Worm (Caenorhabditis elegans): ENCODE data around the gene twk-6.

The twk-6 gene

ce11 chrIII:4752569-4752968 lies 9.8 kb downstream of the twk-6 start:
- TF ChIP-seq Y95B8A.8 (GFP tag; IDR thresholded peaks at IDR 0.05), result 0 out of 2 replicates have a peak, but pooled peaks have one; percentile 23
- peak; percentile 82 for TF ChIP-seq hsf-1 (GFP tag; IDR thresholded peaks at IDR 0.05)
- TF ChIP-seq ceh-91 (GFP tag; IDR thresholded peaks at IDR 0.05), result peak; percentile 62
- peak; percentile 91 for TF ChIP-seq ekl-4 (GFP tag; IDR thresholded peaks at IDR 0.05)
- TF ChIP-seq K11D2.4 (GFP tag; IDR thresholded peaks at IDR 0.05), result peak; percentile 80
- peak; percentile 87 for TF ChIP-seq mcd-1 (GFP tag; IDR thresholded peaks at IDR 0.05)
- TF ChIP-seq madf-3 (GFP tag; IDR thresholded peaks at IDR 0.05), result 0 out of 2 replicates have a peak, but pooled peaks have one; percentile 25
- TF ChIP-seq D2030.7 (GFP tag; IDR thresholded peaks at IDR 0.05), result peak; percentile 58
- peak; percentile 41; the same call in 1 of the 2 replicates for TF ChIP-seq C06A6.2 (GFP tag; conservative IDR thresholded peaks at IDR 0.05)
- peak; percentile 99 for TF ChIP-seq F33H1.4 (GFP tag; IDR thresholded peaks at IDR 0.05)
- TF ChIP-seq rcor-1 (GFP tag; IDR thresholded peaks at IDR 0.05), result peak; percentile 55
- TF ChIP-seq pbrm-1 (GFP tag; IDR thresholded peaks at IDR 0.05), result peak; percentile 68
- peak; percentile 67 for TF ChIP-seq hmg-1.2 (GFP tag; IDR thresholded peaks at IDR 0.05)
- TF ChIP-seq hmg-20 (GFP tag; IDR thresholded peaks at IDR 0.05), result peak; percentile 39; the same call in 1 of the 2 replicates
- peak; percentile 52 for TF ChIP-seq ceh-100 (GFP tag; IDR thresholded peaks at IDR 0.05)
- peak; percentile 75 for TF ChIP-seq dox-1 (GFP tag; IDR thresholded peaks at IDR 0.05)
- peak; percentile 80 for TF ChIP-seq madf-6 (GFP tag; IDR thresholded peaks at IDR 0.05)

DNA sequence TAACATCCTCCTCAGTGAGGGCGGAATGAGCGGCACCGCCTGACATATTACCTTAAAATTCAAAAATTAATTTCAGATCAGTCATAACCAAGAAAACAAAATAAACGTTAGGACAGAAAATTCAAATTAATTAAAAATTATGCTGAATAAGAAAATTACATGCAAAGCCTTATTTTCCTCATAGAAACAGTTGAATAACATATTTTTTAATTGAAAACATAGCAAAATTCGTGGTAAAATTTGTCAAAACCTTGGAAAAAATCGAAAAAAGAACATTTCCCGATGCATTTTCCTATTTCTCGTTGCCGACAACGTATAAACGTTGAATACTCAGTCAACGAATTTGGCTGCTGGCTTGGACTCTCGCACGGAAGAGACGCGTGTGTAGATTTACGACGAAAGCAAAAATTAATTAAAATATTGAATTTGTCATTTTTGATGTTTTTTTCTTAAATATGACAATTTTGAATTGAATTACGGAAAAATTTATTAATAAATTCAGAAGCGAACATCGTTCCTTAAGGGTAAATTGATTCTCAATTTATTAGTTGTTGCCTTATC lies 11.4 kb downstream of the twk-6 start, which contains the start of the genes rps-0 and rbg-3:
rps-0 (minus strand) TSS at position 51 of the 561 bp plus-strand sequence.
rbg-3 (plus strand) TSS at position 424 of the 561 bp plus-strand sequence.
- no peak for TF ChIP-seq ztf-25 (GFP tag; IDR thresholded peaks at IDR 0.05)
- no peak for TF ChIP-seq hmg-20 (GFP tag; IDR thresholded peaks at IDR 0.05)
- no peak for TF ChIP-seq chd-7 (tag; optimal IDR thresholded peaks at IDR 0.05)
- peak; percentile 99 for TF ChIP-seq F33H1.4 (GFP tag; IDR thresholded peaks at IDR 0.05)
- TF ChIP-seq madf-10 (tag; optimal IDR thresholded peaks at IDR 0.05), result peak; percentile 77
- TF ChIP-seq nhr-80 (tag; optimal IDR thresholded peaks at IDR 0.05), result peak; percentile 37
- TF ChIP-seq zim-3 (tag; optimal IDR thresholded peaks at IDR 0.05), result no peak
- TF ChIP-seq him-1 (tag; optimal IDR thresholded peaks at IDR 0.05), result peak; percentile 40
- TF ChIP-seq ceh-100 (GFP tag; IDR thresholded peaks at IDR 0.05), result peak; percentile 27; the same call in 1 of the 2 replicates
- TF ChIP-seq snpc-3.4 (tag; optimal IDR thresholded peaks at IDR 0.05), result peak; percentile 91
- TF ChIP-seq ceh-91 (GFP tag; IDR thresholded peaks at IDR 0.05), result peak; percentile 81
- no peak for TF ChIP-seq ceh-58 (GFP tag; IDR thresholded peaks at IDR 0.05)
- TF ChIP-seq hsf-1 (GFP tag; IDR thresholded peaks at IDR 0.05), result peak; percentile 56; the same call in 1 of the 2 replicates
- TF ChIP-seq lin-26 (GFP tag; IDR thresholded peaks at IDR 0.05), result no peak
- no peak for TF ChIP-seq F57C9.4 (tag; optimal IDR thresholded peaks at IDR 0.05)
- no peak for TF ChIP-seq ztf-22 (GFP tag; optimal IDR thresholded peaks at IDR 0.05)
- TF ChIP-seq B0019.2 (GFP tag; conservative IDR thresholded peaks at IDR 0.05), result peak; percentile 74; the same call in 1 of the 2 replicates
- no peak for TF ChIP-seq die-1 (tag; optimal IDR thresholded peaks at IDR 0.05)
- TF ChIP-seq lsy-27 (tag; optimal IDR thresholded peaks at IDR 0.05; ENCODE audit: borderline replicate concordance, insufficient read depth), result no peak
- no peak for TF ChIP-seq Y56A3A.18 (GFP tag; IDR thresholded peaks at IDR 0.05)
- no peak for TF ChIP-seq F10E7.11 (tag; optimal IDR thresholded peaks at IDR 0.05)
- TF ChIP-seq lag-1 (GFP tag; IDR thresholded peaks at IDR 0.05), result no peak
- TF ChIP-seq lin-54 (GFP tag; optimal IDR thresholded peaks at IDR 0.05), result peak; percentile 89
- 0 out of 2 replicates have a peak, but pooled peaks have one; percentile 22 for TF ChIP-seq lir-1 (GFP tag; conservative IDR thresholded peaks at IDR 0.05)
- no peak for TF ChIP-seq aptf-2 (GFP tag; conservative IDR thresholded peaks at IDR 0.05)
- TF ChIP-seq nhr-27 (tag; optimal IDR thresholded peaks at IDR 0.05), result no peak
- TF ChIP-seq snpc-1.3 (tag; optimal IDR thresholded peaks at IDR 0.05; ENCODE audit: insufficient read depth), result peak; percentile 87
- 0 out of 2 replicates have a peak, but pooled peaks have one; percentile 36 for TF ChIP-seq madf-3 (GFP tag; IDR thresholded peaks at IDR 0.05)
- TF ChIP-seq mcd-1 (GFP tag; IDR thresholded peaks at IDR 0.05), result peak; percentile 83
- TF ChIP-seq nfyb-1 (GFP tag; IDR thresholded peaks at IDR 0.05), result peak; percentile 86
- no peak for TF ChIP-seq F57A8.1 (GFP tag; optimal IDR thresholded peaks at IDR 0.05)
- TF ChIP-seq egl-44 (GFP tag; IDR thresholded peaks at IDR 0.05), result no peak
- no peak for TF ChIP-seq ceh-79 (tag; optimal IDR thresholded peaks at IDR 0.05)
- no peak for TF ChIP-seq sdz-38 (tag; optimal IDR thresholded peaks at IDR 0.05)
- peak; percentile 94 for TF ChIP-seq F23B12.7 (tag; optimal IDR thresholded peaks at IDR 0.05; ENCODE audit: insufficient read depth)
- TF ChIP-seq pbrm-1 (GFP tag; IDR thresholded peaks at IDR 0.05), result peak; percentile 77

Data from whole organism, young adult.